Worm (Caenorhabditis elegans) whole organism, midembryonic: Measurements from ENCODE around the gene rars-1.

Source experiments
- T22C8.4 ChIP-seq: fragments of 200-800 bp; sonication (Bioruptor generic); IDR thresholded peaks from 2 replicates; pipeline ENCODE4 v1.3.6; 2022; ENCODE audit warnings: missing genetic modification characterization, missing compliant biosample characterization
- cog-1 ChIP-seq: sonication (generic microtip); optimal IDR thresholded peaks from 2 replicates; lab custom pipeline; 2016; ENCODE audit warnings: missing genetic modification characterization, missing compliant biosample characterization
- flt-1 ChIP-seq: fragments of 200-800 bp; sonication (Bioruptor generic); IDR thresholded peaks from 2 replicates; pipeline ENCODE4 v1.3.6; 2022; ENCODE audit warnings: missing genetic modification characterization, missing compliant biosample characterization
- klf-2 ChIP-seq: fragments of 200-800 bp; sonication (Bioruptor generic); conservative IDR thresholded peaks from 2 replicates; pipeline ENCODE4 v1.3.6; 2022; ENCODE audit warnings: missing genetic modification reagents, missing genetic modification characterization, missing compliant biosample characterization
- med-1 ChIP-seq: sonication (generic microtip); optimal IDR thresholded peaks from 2 replicates; lab custom pipeline; 2017; ENCODE audit warnings: missing genetic modification characterization, mild to moderate bottlenecking, missing compliant biosample characterization, antibody characterized with exemption, missing genetic modification reagents; ENCODE audit not compliant: insufficient read depth
- ref-1 ChIP-seq: fragments of 200-800 bp; sonication (Bioruptor generic); conservative IDR thresholded peaks from 2 replicates; pipeline ENCODE4 v1.3.6; 2022; ENCODE audit warnings: missing genetic modification reagents, missing genetic modification characterization, missing compliant biosample characterization
- ztf-29 ChIP-seq: fragments of 200-800 bp; sonication (Bioruptor generic); IDR thresholded peaks from 2 replicates; pipeline ENCODE4 v1.3.6; 2022; ENCODE audit warnings: missing genetic modification reagents, missing genetic modification characterization, missing compliant biosample characterization

DNA sequence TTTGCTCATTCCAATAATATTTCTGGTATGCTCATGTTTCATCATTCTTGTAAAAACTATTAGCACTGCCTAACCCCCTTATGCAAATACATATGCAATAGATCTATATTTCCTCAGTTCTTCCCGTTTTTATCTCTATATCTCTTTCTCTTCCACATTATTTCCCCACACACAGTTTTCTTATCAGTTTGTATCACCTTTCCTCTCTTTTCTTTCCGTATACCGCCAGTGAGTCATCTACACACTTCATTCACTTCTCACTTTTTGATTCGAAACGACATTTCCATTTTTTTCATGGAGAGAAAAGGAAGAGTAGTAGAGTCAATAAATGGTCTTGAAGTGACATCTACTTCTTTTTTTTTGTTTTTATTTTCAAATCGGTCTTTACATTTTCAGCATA, 10.6 kb downstream of the rars-1 start:
- no peak for TF ChIP-seq klf-2 (GFP tag; lab: Robert Waterston, UW)
- no peak for TF ChIP-seq cog-1 (tag; lab: Kevin White, UChicago)
- TF ChIP-seq flt-1 (GFP tag; lab: Robert Waterston, UW), result no peak
- TF ChIP-seq ztf-29 (GFP tag; lab: Robert Waterston, UW), result no peak
- TF ChIP-seq ref-1 (GFP tag; lab: Robert Waterston, UW), result no peak
- TF ChIP-seq med-1 (GFP tag; lab: Kevin White, UChicago), result no peak
- TF ChIP-seq T22C8.4, result no peak
